Fruit fly (Drosophila melanogaster) whole organism, prepupa: ENCODE measurements around the gene CG43965.

Experiments used
- Blimp-1 ChIP-seq: fragments of 200-800 bp; sonication (Bioruptor generic); optimal IDR thresholded peaks from 3 replicates; lab custom pipeline; 2017; ENCODE audit warnings: missing biosample characterization, missing genetic modification characterization, mild to moderate bottlenecking, moderate library complexity, missing genetic modification reagents
- CG10631 ChIP-seq: fragments of 200-800 bp; sonication (Bioruptor generic); optimal IDR thresholded peaks from 2 replicates; lab custom pipeline; 2016; ENCODE audit warnings: missing biosample characterization, missing genetic modification characterization
- CG10669 ChIP-seq: fragments of 200-800 bp; sonication (Bioruptor generic); optimal IDR thresholded peaks from 3 replicates; lab custom pipeline; 2018; ENCODE audit warnings: missing biosample characterization, mild to moderate bottlenecking, missing genetic modification characterization, moderate library complexity
- CG11762 ChIP-seq: fragments of 200-800 bp; sonication (Bioruptor generic); optimal IDR thresholded peaks from 3 replicates; lab custom pipeline; 2016; ENCODE audit warnings: missing biosample characterization, missing genetic modification characterization; ENCODE audit not compliant: insufficient read depth
- CG15336 ChIP-seq: fragments of 200-800 bp; sonication (Bioruptor generic); IDR thresholded peaks from 2 replicates; pipeline ENCODE4 v1.3.6; 2022; ENCODE audit warnings: missing biosample characterization, missing genetic modification characterization
- CG1621 ChIP-seq: fragments of 200-800 bp; sonication (Bioruptor generic); optimal IDR thresholded peaks from 3 replicates; lab custom pipeline; 2018; ENCODE audit warnings: missing biosample characterization, mild to moderate bottlenecking, missing genetic modification characterization
- CG16779 ChIP-seq: fragments of 200-800 bp; sonication (Bioruptor generic); optimal IDR thresholded peaks from 3 replicates; lab custom pipeline; 2017; ENCODE audit warnings: missing biosample characterization, mild to moderate bottlenecking, missing genetic modification characterization
- CG3032 ChIP-seq: fragments of 200-800 bp; optimal IDR thresholded peaks from 2 replicates; lab custom pipeline; 2019; ENCODE audit warnings: missing biosample characterization, mild to moderate bottlenecking, missing genetic modification characterization, moderate library complexity
- CG31627 ChIP-seq: fragments of 200-800 bp; sonication (Bioruptor generic); optimal IDR thresholded peaks from 3 replicates; lab custom pipeline; 2016; ENCODE audit warnings: missing biosample characterization, missing genetic modification characterization
- CG32006 ChIP-seq: fragments of 200-800 bp; sonication (Bioruptor generic); optimal IDR thresholded peaks from 3 replicates; lab custom pipeline; 2017; ENCODE audit warnings: missing biosample characterization, mild to moderate bottlenecking, missing genetic modification characterization
- CG34406 ChIP-seq: fragments of 200-800 bp; sonication (Bioruptor generic); optimal IDR thresholded peaks from 3 replicates; lab custom pipeline; 2016; ENCODE audit warnings: missing biosample characterization, missing genetic modification characterization
- CG3919 ChIP-seq: fragments of 200-800 bp; sonication (Bioruptor generic); optimal IDR thresholded peaks from 3 replicates; lab custom pipeline; 2016; ENCODE audit warnings: missing biosample characterization, missing genetic modification characterization
- CG6163 ChIP-seq: fragments of 200-800 bp; sonication (Bioruptor generic); IDR thresholded peaks from 3 replicates; pipeline ENCODE4 v1.3.6; 2022; ENCODE audit warnings: missing biosample characterization, missing genetic modification characterization
- CG6276 ChIP-seq: fragments of 200-800 bp; sonication (Bioruptor generic); optimal IDR thresholded peaks from 2 replicates; lab custom pipeline; 2017; ENCODE audit warnings: missing biosample characterization, mild to moderate bottlenecking, missing genetic modification characterization
- CG6792 ChIP-seq: fragments of 200-800 bp; sonication (Bioruptor generic); optimal IDR thresholded peaks from 3 replicates; lab custom pipeline; 2016; ENCODE audit warnings: missing biosample characterization, missing genetic modification characterization
- CG6808 ChIP-seq: fragments of 200-800 bp; sonication (Bioruptor generic); optimal IDR thresholded peaks from 3 replicates; lab custom pipeline; 2017; ENCODE audit warnings: missing biosample characterization, missing genetic modification characterization, mild to moderate bottlenecking, moderate library complexity, missing genetic modification reagents
- CG7368 ChIP-seq: fragments of 200-800 bp; sonication (Bioruptor generic); optimal IDR thresholded peaks from 3 replicates; lab custom pipeline; 2016; ENCODE audit warnings: missing biosample characterization, missing genetic modification characterization
- CG8319 ChIP-seq: fragments of 200-800 bp; sonication (Bioruptor generic); optimal IDR thresholded peaks from 3 replicates; lab custom pipeline; 2016; ENCODE audit warnings: missing biosample characterization, missing genetic modification characterization
- CG8632 ChIP-seq: fragments of 200-800 bp; sonication (Bioruptor generic); optimal IDR thresholded peaks from 3 replicates; lab custom pipeline; 2016; ENCODE audit warnings: missing biosample characterization, missing genetic modification characterization
- Eip93F ChIP-seq: fragments of 200-800 bp; sonication (Bioruptor generic); optimal IDR thresholded peaks from 2 replicates; lab custom pipeline; 2016; ENCODE audit warnings: missing biosample characterization, mild to moderate bottlenecking, missing genetic modification characterization
- Ets21C ChIP-seq: fragments of 200-800 bp; sonication (Bioruptor generic); optimal IDR thresholded peaks from 3 replicates; lab custom pipeline; 2016; ENCODE audit warnings: missing biosample characterization, missing genetic modification characterization
- Hr39 ChIP-seq: fragments of 200-800 bp; sonication (Bioruptor generic); optimal IDR thresholded peaks from 2 replicates; lab custom pipeline; 2016; ENCODE audit warnings: missing biosample characterization, missing genetic modification characterization
- Hr4 ChIP-seq: fragments of 200-800 bp; sonication (Bioruptor generic); optimal IDR thresholded peaks from 3 replicates; lab custom pipeline; 2016; ENCODE audit warnings: missing biosample characterization, missing genetic modification characterization
- Met ChIP-seq: fragments of 200-800 bp; sonication (Bioruptor generic); optimal IDR thresholded peaks from 3 replicates; lab custom pipeline; 2016; ENCODE audit warnings: missing biosample characterization, missing genetic modification characterization
- OdsH ChIP-seq: fragments of 200-800 bp; sonication (Bioruptor generic); optimal IDR thresholded peaks from 3 replicates; lab custom pipeline; 2016; ENCODE audit warnings: missing biosample characterization, missing genetic modification characterization
- Smox ChIP-seq: fragments of 200-800 bp; sonication (Bioruptor generic); optimal IDR thresholded peaks from 3 replicates; lab custom pipeline; 2016; ENCODE audit warnings: missing biosample characterization, missing genetic modification characterization
- Sox102F ChIP-seq: fragments of 200-800 bp; sonication (Bioruptor generic); optimal IDR thresholded peaks from 2 replicates; lab custom pipeline; 2016; ENCODE audit warnings: missing biosample characterization, mild to moderate bottlenecking, missing genetic modification characterization
- Sox14 ChIP-seq: fragments of 200-800 bp; sonication (Bioruptor generic); optimal IDR thresholded peaks from 3 replicates; lab custom pipeline; 2016; ENCODE audit warnings: missing biosample characterization, missing genetic modification characterization
- Sox15 ChIP-seq: fragments of 200-800 bp; sonication (Bioruptor generic); optimal IDR thresholded peaks from 3 replicates; lab custom pipeline; 2016; ENCODE audit warnings: missing biosample characterization, missing genetic modification characterization
- achi ChIP-seq: fragments of 200-800 bp; sonication (Bioruptor generic); optimal IDR thresholded peaks from 3 replicates; lab custom pipeline; 2016; ENCODE audit warnings: missing biosample characterization, missing genetic modification characterization
- acj6 ChIP-seq: fragments of 200-800 bp; sonication (Bioruptor generic); optimal IDR thresholded peaks from 3 replicates; lab custom pipeline; 2016; ENCODE audit warnings: missing biosample characterization, missing genetic modification characterization
- cyc ChIP-seq: fragments of 200-800 bp; sonication (Bioruptor generic); optimal IDR thresholded peaks from 3 replicates; lab custom pipeline; 2016; ENCODE audit warnings: missing biosample characterization, missing genetic modification characterization
- dac ChIP-seq: fragments of 200-800 bp; sonication (Bioruptor generic); optimal IDR thresholded peaks from 2 replicates; lab custom pipeline; 2017; ENCODE audit warnings: missing biosample characterization, mild to moderate bottlenecking, missing genetic modification characterization
- dsx ChIP-seq: fragments of 200-800 bp; optimal IDR thresholded peaks from 3 replicates; lab custom pipeline; 2019; ENCODE audit warnings: missing biosample characterization, mild to moderate bottlenecking, missing genetic modification characterization, moderate library complexity; ENCODE audit not compliant: poor library complexity, severe bottlenecking
- esn ChIP-seq: fragments of 200-800 bp; sonication (Bioruptor generic); optimal IDR thresholded peaks from 2 replicates; lab custom pipeline; 2016; ENCODE audit warnings: missing biosample characterization, mild to moderate bottlenecking, missing genetic modification characterization, moderate library complexity
- fd59A ChIP-seq: fragments of 200-800 bp; sonication (Bioruptor generic); optimal IDR thresholded peaks from 2 replicates; lab custom pipeline; 2017; ENCODE audit warnings: missing biosample characterization, mild to moderate bottlenecking, missing genetic modification characterization, missing genetic modification reagents
- fd85E ChIP-seq: fragments of 200-800 bp; sonication (Bioruptor generic); optimal IDR thresholded peaks from 3 replicates; lab custom pipeline; 2016; ENCODE audit warnings: missing biosample characterization, missing genetic modification characterization
- fkh ChIP-seq: fragments of 200-800 bp; sonication (Bioruptor generic); optimal IDR thresholded peaks from 3 replicates; lab custom pipeline; 2017; ENCODE audit warnings: missing biosample characterization, mild to moderate bottlenecking, missing genetic modification characterization, moderate library complexity
- lz ChIP-seq: fragments of 200-800 bp; sonication (Bioruptor generic); optimal IDR thresholded peaks from 3 replicates; lab custom pipeline; 2016; ENCODE audit warnings: missing biosample characterization, missing genetic modification characterization
- net ChIP-seq: fragments of 200-800 bp; sonication (Bioruptor generic); optimal IDR thresholded peaks from 3 replicates; lab custom pipeline; 2016; ENCODE audit warnings: missing biosample characterization, missing genetic modification characterization
- pdm3 ChIP-seq: fragments of 200-800 bp; sonication (Bioruptor generic); optimal IDR thresholded peaks from 3 replicates; lab custom pipeline; 2016; ENCODE audit warnings: missing biosample characterization, missing genetic modification characterization
- salr ChIP-seq, 2 experiments: fragments of 200-800 bp; sonication (Bioruptor generic); optimal IDR thresholded peaks; 3 replicates each; lab custom pipeline; 2016 to 2018; ENCODE audit warnings: missing biosample characterization in 2 of 2, missing genetic modification characterization in 2 of 2, mild to moderate bottlenecking in 1 of 2
- ss ChIP-seq, 2 experiments: fragments of 200-800 bp; sonication (Bioruptor generic); optimal IDR thresholded peaks; 2 replicates in 1 of 2; 3 replicates in 1 of 2; lab custom pipeline; 2017 to 2018; ENCODE audit warnings: mild to moderate bottlenecking in 2 of 2, missing biosample characterization in 2 of 2, missing genetic modification characterization in 2 of 2, moderate library complexity in 1 of 2
- svp ChIP-seq: fragments of 200-800 bp; sonication (Bioruptor generic); peaks from one replicate; lab custom pipeline; 2016; ENCODE audit warnings: missing biosample characterization, missing genetic modification characterization
- topi ChIP-seq: fragments of 200-800 bp; sonication (Bioruptor generic); optimal IDR thresholded peaks from 3 replicates; lab custom pipeline; 2016; ENCODE audit warnings: missing biosample characterization, missing genetic modification characterization
- vri ChIP-seq: fragments of 200-800 bp; sonication (Bioruptor generic); optimal IDR thresholded peaks from 3 replicates; lab custom pipeline; 2016; ENCODE audit warnings: missing biosample characterization, mild to moderate bottlenecking, missing genetic modification characterization

The CG43965 gene

dm6 chr3L:8686646-8687045, 38.9 kb downstream of the CG43965 start:
- TF ChIP-seq CG3919 (no peak), fd85E (no peak), acj6 (GFP tag; lab: Kevin White, UChicago) (no peak), CG7368 (GFP tag; lab: Kevin White, UChicago) (no peak), esn (GFP tag; lab: Kevin White, UChicago) (no peak), CG6808 (GFP tag; lab: Kevin White, UChicago) (no peak), dsx (GFP tag; lab: Kevin White, UChicago) (no peak), Blimp-1 (no peak), CG1621 (tag; lab: Kevin White, UChicago) (no peak), Eip93F (GFP tag; lab: Kevin White, UChicago) (no peak), CG3032 (no peak), CG31627 (GFP tag; lab: Kevin White, UChicago) (no peak), CG16779 (tag; lab: Kevin White, UChicago) (no peak)

- peak; percentile 7 for TF ChIP-seq CG3919
- peak; percentile 37 for TF ChIP-seq Sox14
- no peak for TF ChIP-seq Eip93F (GFP tag; lab: Kevin White, UChicago)
- peak; percentile 52 for TF ChIP-seq acj6 (GFP tag; lab: Kevin White, UChicago)
- no peak for TF ChIP-seq CG1621 (tag; lab: Kevin White, UChicago)
- peak; percentile 60 for TF ChIP-seq Met (GFP tag; lab: Kevin White, UChicago)
- peak; percentile 23 for TF ChIP-seq Ets21C (GFP tag; lab: Kevin White, UChicago)
- TF ChIP-seq fd59A (GFP tag; lab: Kevin White, UChicago), result no peak
- TF ChIP-seq CG10669, result no peak
- peak; percentile 52 for TF ChIP-seq CG31627 (GFP tag; lab: Kevin White, UChicago)
- TF ChIP-seq svp (GFP tag; lab: Kevin White, UChicago), result peak; percentile 6
- TF ChIP-seq fkh (GFP tag; lab: Kevin White, UChicago), result peak; percentile 86
- peak; percentile 14 for TF ChIP-seq Sox102F (GFP tag; lab: Kevin White, UChicago)
- peak; percentile 15 for TF ChIP-seq net (GFP tag; lab: Kevin White, UChicago)
- TF ChIP-seq salr (GFP tag; optimal IDR thresholded peaks at IDR 0.05; lab: Kevin White, UChicago), result peak in 1 of 2 experiments; percentile 18
- TF ChIP-seq lz (GFP tag; lab: Kevin White, UChicago), result peak; percentile 48
- TF ChIP-seq CG6808 (GFP tag; lab: Kevin White, UChicago), result no peak
- peak; percentile 27 for TF ChIP-seq Sox15
- TF ChIP-seq Hr4 (GFP tag; lab: Kevin White, UChicago), result peak; percentile 12
- peak; percentile 32 for TF ChIP-seq CG6792 (GFP tag; lab: Kevin White, UChicago)
- TF ChIP-seq esn (GFP tag; lab: Kevin White, UChicago), result peak; percentile 67
- no peak for TF ChIP-seq CG8319
- peak; percentile 57 for TF ChIP-seq vri (GFP tag; lab: Kevin White, UChicago)
- TF ChIP-seq CG11762 (GFP tag; lab: Kevin White, UChicago), result no peak
- no peak for TF ChIP-seq ss (GFP tag; optimal IDR thresholded peaks at IDR 0.05; lab: Kevin White, UChicago)
- peak; percentile 37 for TF ChIP-seq achi
- TF ChIP-seq CG34406 (GFP tag; lab: Kevin White, UChicago), result peak; percentile 38
- no peak for TF ChIP-seq CG15336 (GFP tag; lab: Robert Waterston, UW)
- TF ChIP-seq CG6163, result 0 out of 3 replicates have a peak, but pooled peaks have one; percentile 20
- peak; percentile 36 for TF ChIP-seq CG8632 (GFP tag; lab: Kevin White, UChicago)
- TF ChIP-seq cyc (GFP tag; lab: Kevin White, UChicago), result peak; percentile 20
- peak; percentile 43 for TF ChIP-seq CG10631
- no peak for TF ChIP-seq dac
- no peak for TF ChIP-seq CG6276 (GFP tag; lab: Kevin White, UChicago)
- peak; percentile 31 for TF ChIP-seq CG32006 (GFP tag; lab: Kevin White, UChicago)
- TF ChIP-seq pdm3 (GFP tag; lab: Kevin White, UChicago), result peak; percentile 23
- TF ChIP-seq Smox, result peak; percentile 66
- peak; percentile 56 for TF ChIP-seq Hr39
- TF ChIP-seq OdsH (GFP tag; lab: Kevin White, UChicago), result peak; percentile 12
- TF ChIP-seq topi (GFP tag; lab: Kevin White, UChicago), result peak; percentile 1
- TF ChIP-seq Blimp-1, result no peak
Measured at dm6 chr3L:8684419-8685081, 41.0 kb downstream of the CG43965 start.
